Fruit fly (Drosophila melanogaster) whole organism, embryonic: ENCODE results near the gene Hecw.

Experiments
- Bgb ChIP-seq: fragments of 200-800 bp; sonication (Bioruptor generic); IDR thresholded peaks from 2 replicates; pipeline ENCODE4 v1.3.6; 2022; ENCODE audit warnings: missing biosample characterization, missing genetic modification characterization; ENCODE audit not compliant: partially characterized antibody
- CG10431 ChIP-seq: fragments of 200-800 bp; sonication (Bioruptor generic); optimal IDR thresholded peaks from 3 replicates; lab custom pipeline; 2018; ENCODE audit warnings: missing biosample characterization, mild to moderate bottlenecking, missing genetic modification characterization
- CG10462 ChIP-seq: fragments of 200-800 bp; sonication (Bioruptor generic); optimal IDR thresholded peaks from 2 replicates; lab custom pipeline; 2016; ENCODE audit warnings: missing biosample characterization, missing genetic modification characterization
- CG11398 ChIP-seq: fragments of 200-800 bp; sonication (Bioruptor generic); optimal IDR thresholded peaks from 2 replicates; lab custom pipeline; 2016; ENCODE audit warnings: missing biosample characterization, missing genetic modification characterization
- CG12299 ChIP-seq: fragments of 200-800 bp; sonication (Bioruptor generic); optimal IDR thresholded peaks from 2 replicates; lab custom pipeline; 2018; ENCODE audit warnings: missing biosample characterization, mild to moderate bottlenecking, missing genetic modification characterization
- CG14441 ChIP-seq: fragments of 200-800 bp; sonication (Bioruptor generic); IDR thresholded peaks from 2 replicates; pipeline ENCODE4 v1.3.6; 2022; ENCODE audit warnings: missing biosample characterization, missing genetic modification characterization
- CG14965 ChIP-seq: fragments of 200-800 bp; sonication (Bioruptor generic); optimal IDR thresholded peaks from 2 replicates; lab custom pipeline; 2016; ENCODE audit warnings: missing biosample characterization, missing genetic modification characterization, borderline replicate concordance
- CG15011 ChIP-seq: fragments of 200-800 bp; sonication (Bioruptor generic); optimal IDR thresholded peaks from 3 replicates; lab custom pipeline; 2018; ENCODE audit warnings: missing biosample characterization, mild to moderate bottlenecking, missing genetic modification characterization
- CG15479 ChIP-seq: fragments of 200-800 bp; sonication (Bioruptor generic); optimal IDR thresholded peaks from 3 replicates; lab custom pipeline; 2019; ENCODE audit warnings: missing biosample characterization, mild to moderate bottlenecking, missing genetic modification characterization, moderate library complexity
- CG18619 ChIP-seq: fragments of 200-800 bp; sonication (Bioruptor generic); optimal IDR thresholded peaks from 3 replicates; lab custom pipeline; 2017; ENCODE audit warnings: missing biosample characterization, mild to moderate bottlenecking, missing genetic modification characterization
- CG2199 ChIP-seq: fragments of 200-800 bp; sonication (Bioruptor generic); IDR thresholded peaks from 3 replicates; pipeline ENCODE4 v1.3.6; 2022; ENCODE audit warnings: missing biosample characterization, missing genetic modification characterization
- CG31441 ChIP-seq: fragments of 200-800 bp; sonication (Bioruptor generic); IDR thresholded peaks from 2 replicates; pipeline ENCODE4 v1.3.6; 2022; ENCODE audit warnings: missing biosample characterization, missing genetic modification characterization
- CG6272 ChIP-seq: fragments of 200-800 bp; sonication (Bioruptor generic); IDR thresholded peaks from 2 replicates; pipeline ENCODE4 v1.3.6; 2022; ENCODE audit warnings: missing biosample characterization, missing genetic modification characterization
- CG6689 ChIP-seq: fragments of 200-800 bp; sonication (Bioruptor generic); IDR thresholded peaks from 2 replicates; pipeline ENCODE4 v1.3.6; 2022; ENCODE audit warnings: missing biosample characterization, missing genetic modification characterization
- CG7987 ChIP-seq: fragments of 200-800 bp; sonication (Bioruptor generic); optimal IDR thresholded peaks from 2 replicates; lab custom pipeline; 2018; ENCODE audit warnings: missing biosample characterization, mild to moderate bottlenecking, missing genetic modification characterization, moderate library complexity
- CG8359 ChIP-seq: fragments of 200-800 bp; sonication (Bioruptor generic); optimal IDR thresholded peaks from 2 replicates; lab custom pipeline; 2017; ENCODE audit warnings: missing biosample characterization, mild to moderate bottlenecking, missing genetic modification characterization, borderline replicate concordance
- CG9876 ChIP-seq: fragments of 200-800 bp; sonication (Bioruptor generic); optimal IDR thresholded peaks from 2 replicates; lab custom pipeline; 2016; ENCODE audit warnings: missing biosample characterization, missing genetic modification characterization
- Deaf1 ChIP-seq: fragments of 200-800 bp; optimal IDR thresholded peaks from 3 replicates; lab custom pipeline; 2019; ENCODE audit warnings: missing biosample characterization, mild to moderate bottlenecking, missing genetic modification characterization, moderate library complexity
- Elba2 ChIP-seq: fragments of 200-800 bp; sonication (Bioruptor generic); optimal IDR thresholded peaks from 3 replicates; lab custom pipeline; 2016; ENCODE audit warnings: missing biosample characterization, missing genetic modification characterization
- HLH54F ChIP-seq: fragments of 200-800 bp; sonication (Bioruptor generic); optimal IDR thresholded peaks from 3 replicates; lab custom pipeline; 2016; ENCODE audit warnings: missing biosample characterization, missing genetic modification characterization
- HLHmδ ChIP-seq: fragments of 200-800 bp; sonication (Bioruptor generic); optimal IDR thresholded peaks from 2 replicates; lab custom pipeline; 2018; ENCODE audit warnings: missing biosample characterization, mild to moderate bottlenecking, missing genetic modification characterization, moderate library complexity
- Hand ChIP-seq: fragments of 200-800 bp; sonication (Bioruptor generic); optimal IDR thresholded peaks from 2 replicates; lab custom pipeline; 2017; ENCODE audit warnings: mild to moderate bottlenecking, missing biosample characterization, missing genetic modification reagents, missing genetic modification characterization
- HmgD ChIP-seq: fragments of 200-800 bp; sonication (Bioruptor generic); optimal IDR thresholded peaks from 3 replicates; lab custom pipeline; 2016; ENCODE audit warnings: missing biosample characterization, missing genetic modification characterization
- Hr78 ChIP-seq, 2 experiments: fragments of 200-800 bp in 1 of 2; fragments of >200 bp in 1 of 2; sonication (Bioruptor generic) in 1 of 2; optimal IDR thresholded peaks; 2 replicates each; lab custom pipeline; 2017 to 2019; ENCODE audit warnings: missing biosample characterization in 2 of 2, missing genetic modification characterization in 2 of 2, mild to moderate bottlenecking in 1 of 2, moderate library complexity in 1 of 2
- MESR4 ChIP-seq: fragments of 200-800 bp; sonication (Bioruptor generic); optimal IDR thresholded peaks from 2 replicates; lab custom pipeline; 2018; ENCODE audit warnings: missing biosample characterization, mild to moderate bottlenecking, missing genetic modification characterization, moderate library complexity
- MTF-1 ChIP-seq: fragments of 200-800 bp; sonication (Bioruptor generic); optimal IDR thresholded peaks from 2 replicates; lab custom pipeline; 2018; ENCODE audit warnings: missing biosample characterization, mild to moderate bottlenecking, missing genetic modification characterization, borderline replicate concordance
- Nf-YA ChIP-seq: fragments of 200-800 bp; sonication (Bioruptor generic); IDR thresholded peaks from 2 replicates; pipeline ENCODE4 v1.3.6; 2022; ENCODE audit warnings: missing biosample characterization, missing genetic modification characterization
- Vsx1 ChIP-seq: fragments of 200-800 bp; sonication (Bioruptor generic); optimal IDR thresholded peaks from 2 replicates; lab custom pipeline; 2017; ENCODE audit warnings: missing biosample characterization, mild to moderate bottlenecking, missing genetic modification characterization, missing genetic modification reagents
- aop ChIP-seq: fragments of 200-800 bp; sonication (Bioruptor generic); IDR thresholded peaks from 2 replicates; pipeline ENCODE4 v1.3.6; 2022; ENCODE audit warnings: missing biosample characterization, missing genetic modification characterization
- bigmax ChIP-seq: fragments of 200-800 bp; sonication (Bioruptor generic); optimal IDR thresholded peaks from 2 replicates; lab custom pipeline; 2018; ENCODE audit warnings: missing biosample characterization, mild to moderate bottlenecking, missing genetic modification characterization
- bsh ChIP-seq, 2 experiments: fragments of 200-800 bp; sonication (Bioruptor generic); optimal IDR thresholded peaks; 2 replicates each; lab custom pipeline; 2017 to 2018; ENCODE audit warnings: mild to moderate bottlenecking in 2 of 2, missing biosample characterization in 2 of 2, missing genetic modification characterization in 2 of 2, moderate library complexity in 1 of 2
- chn ChIP-seq: fragments of 200-800 bp; sonication (Bioruptor generic); optimal IDR thresholded peaks from 2 replicates; lab custom pipeline; 2016; ENCODE audit warnings: missing biosample characterization, missing genetic modification characterization
- ems ChIP-seq: fragments of 200-800 bp; sonication (Bioruptor generic); optimal IDR thresholded peaks from 3 replicates; lab custom pipeline; 2016; ENCODE audit warnings: missing biosample characterization, missing genetic modification characterization
- fd96Cb ChIP-seq: fragments of 200-800 bp; sonication (Bioruptor generic); optimal IDR thresholded peaks from 2 replicates; lab custom pipeline; 2018; ENCODE audit warnings: missing biosample characterization, mild to moderate bottlenecking, missing genetic modification characterization, moderate library complexity
- grn ChIP-seq: fragments of 200-800 bp; sonication (Bioruptor generic); optimal IDR thresholded peaks from 3 replicates; lab custom pipeline; 2017; ENCODE audit warnings: missing biosample characterization, missing genetic modification characterization
- gro ChIP-seq: fragments of 200-800 bp; sonication (Bioruptor generic); optimal IDR thresholded peaks from 2 replicates; lab custom pipeline; 2016; ENCODE audit warnings: missing biosample characterization, missing genetic modification characterization
- gsb-n ChIP-seq: fragments of 200-800 bp; sonication (Bioruptor generic); optimal IDR thresholded peaks from 3 replicates; lab custom pipeline; 2018; ENCODE audit warnings: missing biosample characterization, mild to moderate bottlenecking, missing genetic modification characterization
- gt ChIP-seq: fragments of 200-800 bp; sonication (Bioruptor generic); IDR thresholded peaks from 2 replicates; pipeline ENCODE4 v1.3.6; 2022; ENCODE audit warnings: missing biosample characterization, missing genetic modification characterization
- ham ChIP-seq: fragments of 200-800 bp; sonication (Bioruptor generic); IDR thresholded peaks from 2 replicates; pipeline ENCODE4 v1.3.6; 2022; ENCODE audit warnings: missing biosample characterization, missing genetic modification characterization
- ken ChIP-seq: fragments of 200-800 bp; sonication (Bioruptor generic); IDR thresholded peaks from 3 replicates; pipeline ENCODE4 v1.3.6; 2022; ENCODE audit warnings: missing biosample characterization, missing genetic modification characterization
- oc ChIP-seq: fragments of 200-800 bp; sonication (Bioruptor generic); optimal IDR thresholded peaks from 2 replicates; lab custom pipeline; 2018; ENCODE audit warnings: missing biosample characterization, mild to moderate bottlenecking, missing genetic modification characterization, moderate library complexity
- org-1 ChIP-seq: fragments of 200-800 bp; sonication (Bioruptor generic); optimal IDR thresholded peaks from 2 replicates; lab custom pipeline; 2017; ENCODE audit warnings: missing biosample characterization, missing genetic modification characterization
- ranshi ChIP-seq: fragments of 200-800 bp; sonication (Bioruptor generic); IDR thresholded peaks from 2 replicates; pipeline ENCODE4 v1.3.6; 2022; ENCODE audit warnings: missing biosample characterization, missing genetic modification characterization
- seq ChIP-seq: fragments of 200-800 bp; sonication (Bioruptor generic); IDR thresholded peaks from 2 replicates; pipeline ENCODE4 v1.3.6; 2022; ENCODE audit warnings: missing biosample characterization, missing genetic modification characterization
- slbo ChIP-seq: fragments of 200-800 bp; sonication (Bioruptor generic); IDR thresholded peaks from 2 replicates; pipeline ENCODE4 v1.3.6; 2022; ENCODE audit warnings: missing biosample characterization, missing genetic modification characterization
- ssp ChIP-seq: fragments of 200-800 bp; sonication (Bioruptor generic); IDR thresholded peaks from 2 replicates; pipeline ENCODE4 v1.3.6; 2022; ENCODE audit warnings: missing biosample characterization, missing genetic modification characterization
- tgo ChIP-seq: fragments of 200-800 bp; sonication (Bioruptor generic); IDR thresholded peaks from 3 replicates; pipeline ENCODE4 v1.3.6; 2022; ENCODE audit warnings: missing biosample characterization, missing genetic modification characterization
- tx ChIP-seq: fragments of 200-800 bp; sonication (Bioruptor generic); optimal IDR thresholded peaks from 2 replicates; lab custom pipeline; 2016; ENCODE audit warnings: missing biosample characterization, missing genetic modification characterization
- vvl ChIP-seq: fragments of 200-800 bp; sonication (Bioruptor generic); IDR thresholded peaks from 2 replicates; pipeline ENCODE4 v1.3.6; 2022; ENCODE audit warnings: missing biosample characterization, missing genetic modification characterization

Hecw gene

DNA sequence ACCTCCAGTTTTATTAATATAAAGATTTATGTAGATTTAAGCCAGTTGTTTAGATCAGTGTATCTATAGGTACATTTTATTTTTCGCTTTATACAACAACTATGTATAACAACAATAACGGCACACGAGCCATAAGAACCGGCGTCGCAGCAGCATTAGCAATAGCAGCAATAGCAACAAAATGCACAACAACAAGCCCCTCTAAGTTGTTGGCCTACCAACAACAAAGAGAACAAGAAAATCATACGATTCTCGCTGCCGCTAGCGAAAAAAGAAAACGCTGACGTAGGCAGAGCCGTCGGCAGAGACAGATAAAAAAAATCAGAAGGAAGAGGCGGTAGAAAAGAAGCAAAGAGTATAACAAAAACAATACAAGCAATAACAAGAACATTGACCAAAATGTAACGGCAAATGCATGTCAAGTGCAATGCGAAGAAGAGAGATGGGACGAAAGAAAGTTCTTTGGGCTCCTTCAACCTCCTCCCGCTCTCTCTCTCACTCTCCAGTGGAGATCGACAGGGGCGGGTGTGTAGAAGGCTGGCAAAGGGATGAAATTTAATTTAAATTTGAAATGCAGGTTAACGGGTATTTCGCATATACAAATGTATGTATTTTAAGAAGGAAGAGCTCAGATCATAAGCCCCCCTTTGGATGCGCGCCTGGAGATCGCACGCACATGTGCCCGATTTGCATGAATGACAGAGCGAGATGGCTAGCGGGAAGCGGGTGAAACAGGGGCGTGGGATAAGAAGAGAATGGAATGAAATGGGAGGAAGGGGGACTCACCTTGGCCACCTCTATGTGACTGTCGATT, 29.8 kb upstream of the Hecw start (continued):
- TF ChIP-seq MTF-1 (GFP tag; lab: Kevin White, UChicago) (peak; percentile 95), CG14965 (GFP tag; lab: Kevin White, UChicago) (peak; percentile 88), Vsx1 (GFP tag; lab: Kevin White, UChicago) (peak; percentile 95), CG15011 (peak; percentile 94), CG6272 (GFP tag; lab: Robert Waterston, UW) (peak; percentile 98), tx (peak; percentile 98), gsb-n (peak; percentile 98), aop (peak; percentile 98), ranshi (GFP tag; lab: Robert Waterston, UW) (peak; percentile 99), HmgD (GFP tag; lab: Kevin White, UChicago) (peak; percentile 98), gt (GFP tag; lab: Robert Waterston, UW) (peak; percentile 99), chn (peak; percentile 99), CG15479 (GFP tag; lab: Kevin White, UChicago) (no peak), HLH54F (GFP tag; lab: Kevin White, UChicago) (peak; percentile 98), CG6689 (GFP tag; lab: Robert Waterston, UW) (peak; percentile 98), ham (peak; percentile 94), Hr78 (GFP tag; optimal IDR thresholded peaks at IDR 0.05; lab: Kevin White, UChicago) (peak in 1 of 2 experiments; percentile 91), HLHmδ (GFP tag; lab: Kevin White, UChicago) (peak; percentile 25), Deaf1 (tag; lab: Kevin White, UChicago) (peak; percentile 74), Elba2 (GFP tag; lab: Kevin White, UChicago) (peak; percentile 89), CG12299 (tag; lab: Kevin White, UChicago) (peak; percentile 92), Nf-YA (GFP tag; lab: Robert Waterston, UW) (peak; percentile 94), oc (peak; percentile 99), seq (GFP tag; lab: Robert Waterston, UW) (peak; percentile 97), Hand (peak; percentile 94), MESR4 (GFP tag; lab: Kevin White, UChicago) (peak; percentile 77), CG18619 (GFP tag; lab: Kevin White, UChicago) (peak; percentile 98), fd96Cb (tag; lab: Kevin White, UChicago) (peak; percentile 99), CG2199 (GFP tag; lab: Robert Waterston, UW) (peak; percentile 98), tgo (GFP tag; lab: Robert Waterston, UW) (peak; percentile 98), ken (GFP tag; lab: Robert Waterston, UW) (peak; percentile 99), ems (GFP tag; lab: Kevin White, UChicago) (peak; percentile 99), CG14441 (peak; percentile 98), gro (GFP tag; lab: Kevin White, UChicago) (peak; percentile 98), org-1 (GFP tag; lab: Kevin White, UChicago) (peak; percentile 97), CG31441 (GFP tag; lab: Robert Waterston, UW) (peak; percentile 95), CG10462 (GFP tag; lab: Kevin White, UChicago) (peak; percentile 97), CG7987 (GFP tag; lab: Kevin White, UChicago) (peak; percentile 94), CG9876 (GFP tag; lab: Kevin White, UChicago) (peak; percentile 97), CG8359 (peak; percentile 91), bsh (GFP tag; optimal IDR thresholded peaks at IDR 0.05; lab: Kevin White, UChicago) (peak; percentile 98 to 99), grn (GFP tag; lab: Kevin White, UChicago) (peak; percentile 81), CG11398 (peak; percentile 97), vvl (peak; percentile 99), Bgb (GFP tag; lab: Robert Waterston, UW) (no peak), bigmax (peak; percentile 59), slbo (GFP tag; lab: Robert Waterston, UW) (peak; percentile 100), CG10431 (GFP tag; lab: Kevin White, UChicago) (peak; percentile 92), ssp (GFP tag; lab: Robert Waterston, UW) (peak; percentile 94)
